Fruit fly (Drosophila melanogaster): ENCODE measurements around the gene knk.

knk gene

DNA sequence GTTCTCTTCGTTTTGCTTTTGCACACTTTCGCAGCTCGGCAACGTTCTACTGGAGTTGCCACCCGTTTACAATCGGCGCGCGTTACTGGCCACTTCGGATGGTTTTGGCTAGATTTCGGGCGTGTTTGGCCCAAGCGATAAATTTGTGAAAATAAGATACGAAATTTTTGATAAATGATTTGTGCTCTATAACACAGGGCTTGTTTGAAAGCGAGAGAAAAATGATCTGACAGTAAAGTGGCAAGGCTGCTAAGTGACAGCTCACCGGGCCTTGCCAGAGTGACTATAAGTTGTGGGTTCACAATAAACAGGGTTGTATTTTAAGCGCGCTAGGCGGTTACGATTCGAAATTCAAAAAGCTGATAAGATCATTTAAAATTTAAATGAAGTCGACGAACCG, 15.5 kb downstream of the knk start, which contains the start of gene Fmr1 (continued):
- TF ChIP-seq vnd (GFP tag; IDR thresholded peaks at IDR 0.05; ENCODE audit: partially characterized antibody) (no peak), CG15269 (tag; optimal IDR thresholded peaks at IDR 0.05) (peak; percentile 45), CG13296 (GFP tag; optimal IDR thresholded peaks at IDR 0.05) (no peak), CG12769 (tag; optimal IDR thresholded peaks at IDR 0.05) (peak; percentile 75), D19B (GFP tag; optimal IDR thresholded peaks at IDR 0.05) (no peak), gro (GFP tag; optimal IDR thresholded peaks at IDR 0.05) (no peak), abd-A (tag; optimal IDR thresholded peaks at IDR 0.05) (no peak), CG14667 (GFP tag; IDR thresholded peaks at IDR 0.05) (0 out of 2 replicates have a peak, but pooled peaks have one; percentile 12), CG1647 (GFP tag; optimal IDR thresholded peaks at IDR 0.05) (peak; percentile 53), CG30020 (tag; optimal IDR thresholded peaks at IDR 0.05) (peak; percentile 28), ap (GFP tag; IDR thresholded peaks at IDR 0.05) (0 out of 2 replicates have a peak, but pooled peaks have one; percentile 23), vfl (GFP tag; optimal IDR thresholded peaks at IDR 0.05) (peak; percentile 44), CG30403 (GFP tag; optimal IDR thresholded peaks at IDR 0.05) (peak; percentile 58), CG18764 (GFP tag; optimal IDR thresholded peaks at IDR 0.05) (peak; percentile 31), CG1603 (tag; optimal IDR thresholded peaks at IDR 0.05) (peak; percentile 91), CG10979 (tag; optimal IDR thresholded peaks at IDR 0.05) (peak; percentile 19), CG1832 (GFP tag; optimal IDR thresholded peaks at IDR 0.05) (no peak), CG4820 (GFP tag; optimal IDR thresholded peaks at IDR 0.05) (peak; percentile 25), Camta (GFP tag; optimal IDR thresholded peaks at IDR 0.05) (peak; percentile 60), CrebB (tag; optimal IDR thresholded peaks at IDR 0.05) (no peak), ac (GFP tag; optimal IDR thresholded peaks at IDR 0.05) (no peak), luna (GFP tag; optimal IDR thresholded peaks at IDR 0.05) (peak; percentile 12), CG32772 (GFP tag; IDR thresholded peaks at IDR 0.05) (no peak), grau (tag; optimal IDR thresholded peaks at IDR 0.05) (peak; percentile 65), CG9817 (tag; optimal IDR thresholded peaks at IDR 0.05) (peak; percentile 71), CG2678 (tag; optimal IDR thresholded peaks at IDR 0.05) (peak; percentile 32), CG12391 (tag; optimal IDR thresholded peaks at IDR 0.05) (peak; percentile 61), croc (GFP tag; conservative IDR thresholded peaks at IDR 0.05) (no peak), row (GFP tag; IDR thresholded peaks at IDR 0.05) (peak; percentile 70), CG9437 (GFP tag; optimal IDR thresholded peaks at IDR 0.05) (peak; percentile 19), insv (GFP tag; optimal IDR thresholded peaks at IDR 0.05) (no peak), inv (GFP tag; IDR thresholded peaks at IDR 0.05; ENCODE audit: partially characterized antibody) (no peak; the same call in 1 of the 2 replicates), NfI (GFP tag; optimal IDR thresholded peaks at IDR 0.05) (peak; percentile 67), Dref (GFP tag; IDR thresholded peaks at IDR 0.05) (peak; percentile 42; the same call in 1 of the 2 replicates), Deaf1 (tag; optimal IDR thresholded peaks at IDR 0.05) (peak; percentile 60), Nf-YC (tag; optimal IDR thresholded peaks at IDR 0.05) (peak; percentile 24), NC2α (GFP tag; optimal IDR thresholded peaks at IDR 0.05) (peak; percentile 39), ssp (GFP tag; IDR thresholded peaks at IDR 0.05) (no peak), pb (GFP tag; optimal IDR thresholded peaks at IDR 0.05) (peak; percentile 60), ind (GFP tag; optimal IDR thresholded peaks at IDR 0.05) (peak; percentile 64), CG17612 (GFP tag; IDR thresholded peaks at IDR 0.05) (no peak), hbn (GFP tag; IDR thresholded peaks at IDR 0.05; ENCODE audit: partially characterized antibody) (no peak), gem (tag; optimal IDR thresholded peaks at IDR 0.05) (peak; percentile 51), CG4707 (GFP tag; optimal IDR thresholded peaks at IDR 0.05) (no peak), CG15011 (GFP tag; optimal IDR thresholded peaks at IDR 0.05) (no peak), dati (GFP tag; IDR thresholded peaks at IDR 0.05) (no peak), sc (optimal IDR thresholded peaks at IDR 0.05) (no peak), sc (GFP tag; optimal IDR thresholded peaks at IDR 0.05) (no peak), CG33557 (GFP tag; optimal IDR thresholded peaks at IDR 0.05) (no peak), Hr3 (GFP tag; optimal IDR thresholded peaks at IDR 0.05) (peak; percentile 16), CG6765 (GFP tag; optimal IDR thresholded peaks at IDR 0.05) (no peak)

All from whole organism, embryonic.